Worm (Caenorhabditis elegans) whole organism, L2 larva: ENCODE measurements around the gene zig-11.

Experiments used
- C34F6.9 ChIP-seq: fragments of 150-350 bp; optimal IDR thresholded peaks from 2 replicates; lab custom pipeline; 2014; ENCODE audit warnings: missing biosample characterization, missing genetic modification characterization
- F13H6.1 ChIP-seq: sonication (generic microtip); optimal IDR thresholded peaks from 2 replicates; lab custom pipeline; 2016; ENCODE audit warnings: missing genetic modification characterization, missing compliant biosample characterization
- R02D3.7 ChIP-seq: fragments of 150-350 bp; optimal IDR thresholded peaks from 2 replicates; lab custom pipeline; 2014; ENCODE audit warnings: missing biosample characterization, missing genetic modification characterization
- Y55F3AM.14 ChIP-seq: fragments of 200-800 bp; sonication (Bioruptor generic); optimal IDR thresholded peaks from 2 replicates; lab custom pipeline; 2018; ENCODE audit warnings: mild to moderate bottlenecking, missing genetic modification characterization, missing compliant biosample characterization
- ZK546.5 ChIP-seq: sonication (generic microtip); optimal IDR thresholded peaks from 2 replicates; lab custom pipeline; 2017; ENCODE audit warnings: missing biosample characterization, missing genetic modification characterization
- alr-1 ChIP-seq: fragments of 150-350 bp; optimal IDR thresholded peaks from 2 replicates; lab custom pipeline; 2014; ENCODE audit warnings: missing biosample characterization, missing genetic modification characterization
- aly-2 ChIP-seq: fragments of 150-350 bp; optimal IDR thresholded peaks from 2 replicates; lab custom pipeline; 2014; ENCODE audit warnings: missing biosample characterization, missing genetic modification characterization
- ama-1 ChIP-seq: fragments of 150-350 bp; optimal IDR thresholded peaks from 2 replicates; lab custom pipeline; 2018; ENCODE audit warnings: inconsistent platforms
- blmp-1 ChIP-seq: sonication (generic microtip); optimal IDR thresholded peaks from 2 replicates; lab custom pipeline; 2017; ENCODE audit warnings: missing genetic modification characterization, mild to moderate bottlenecking, missing compliant biosample characterization, antibody characterized with exemption, moderate library complexity; ENCODE audit not compliant: insufficient read depth
- ceh-16 ChIP-seq: fragments of 150-350 bp; optimal IDR thresholded peaks from 2 replicates; lab custom pipeline; 2014; ENCODE audit warnings: missing biosample characterization, missing genetic modification characterization
- ceh-82 ChIP-seq: fragments of 150-350 bp; optimal IDR thresholded peaks from 2 replicates; lab custom pipeline; 2014; ENCODE audit warnings: missing biosample characterization, missing genetic modification characterization
- crh-2 ChIP-seq: sonication (generic microtip); optimal IDR thresholded peaks from 2 replicates; lab custom pipeline; 2017; ENCODE audit warnings: missing biosample characterization, missing genetic modification characterization
- dmd-4 ChIP-seq: sonication (generic microtip); optimal IDR thresholded peaks from 2 replicates; lab custom pipeline; 2017; ENCODE audit warnings: missing biosample characterization, missing genetic modification characterization
- egl-27 ChIP-seq: sonication (generic microtip); optimal IDR thresholded peaks from 3 replicates; lab custom pipeline; 2017; ENCODE audit warnings: missing biosample characterization, missing genetic modification reagents, missing genetic modification characterization
- elt-1 ChIP-seq: fragments of 150-350 bp; optimal IDR thresholded peaks from 2 replicates; lab custom pipeline; 2014; ENCODE audit warnings: missing biosample characterization, missing genetic modification characterization
- fos-1 ChIP-seq: fragments of 150-350 bp; optimal IDR thresholded peaks from 2 replicates; lab custom pipeline; 2014; ENCODE audit warnings: missing biosample characterization, missing genetic modification characterization
- gmeb-1 ChIP-seq: fragments of 150-350 bp; optimal IDR thresholded peaks from 2 replicates; lab custom pipeline; 2014; ENCODE audit warnings: missing biosample characterization, missing genetic modification characterization
- lin-11 ChIP-seq: fragments of 150-350 bp; sonication (generic microtip); optimal IDR thresholded peaks from 2 replicates; lab custom pipeline; 2014; ENCODE audit warnings: missing biosample characterization, missing genetic modification characterization, inconsistent platforms, mixed read lengths
- lin-13 ChIP-seq: fragments of 150-350 bp; optimal IDR thresholded peaks from 2 replicates; lab custom pipeline; 2014; ENCODE audit warnings: missing biosample characterization, missing genetic modification reagents, missing genetic modification characterization
- mab-5 ChIP-seq: fragments of 150-350 bp; optimal IDR thresholded peaks from 2 replicates; lab custom pipeline; 2014; ENCODE audit warnings: missing biosample characterization, missing genetic modification characterization
- mbf-1 ChIP-seq: sonication (generic microtip); optimal IDR thresholded peaks from 2 replicates; lab custom pipeline; 2017; ENCODE audit warnings: missing biosample characterization, missing genetic modification characterization
- mdl-1 ChIP-seq, 2 experiments: fragments of 150-350 bp in 1 of 2; sonication (generic microtip) in 1 of 2; optimal IDR thresholded peaks; 2 replicates each; lab custom pipeline; 2017; ENCODE audit warnings: missing biosample characterization in 2 of 2, missing genetic modification characterization in 2 of 2
- nhr-10 ChIP-seq: sonication (generic microtip); optimal IDR thresholded peaks from 2 replicates; lab custom pipeline; 2017; ENCODE audit warnings: missing biosample characterization, missing genetic modification characterization
- nhr-11 ChIP-seq: fragments of 150-350 bp; optimal IDR thresholded peaks from 2 replicates; lab custom pipeline; 2014; ENCODE audit warnings: missing biosample characterization, missing genetic modification characterization
- nhr-12 ChIP-seq: fragments of 150-350 bp; optimal IDR thresholded peaks from 2 replicates; lab custom pipeline; 2014; ENCODE audit warnings: missing biosample characterization, missing genetic modification characterization
- nhr-129 ChIP-seq: fragments of 150-350 bp; optimal IDR thresholded peaks from 2 replicates; lab custom pipeline; 2014; ENCODE audit warnings: missing biosample characterization, missing genetic modification characterization
- nhr-21 ChIP-seq: fragments of 150-350 bp; optimal IDR thresholded peaks from 2 replicates; lab custom pipeline; 2014; ENCODE audit warnings: missing biosample characterization, missing genetic modification characterization
- nhr-23 ChIP-seq: fragments of 150-350 bp; optimal IDR thresholded peaks from 2 replicates; lab custom pipeline; 2014; ENCODE audit warnings: missing biosample characterization, missing genetic modification reagents, missing genetic modification characterization
- nhr-237 ChIP-seq: fragments of 150-350 bp; optimal IDR thresholded peaks from 2 replicates; lab custom pipeline; 2014; ENCODE audit warnings: missing biosample characterization, missing genetic modification characterization
- nhr-25 ChIP-seq: fragments of 150-350 bp; sonication (generic microtip); optimal IDR thresholded peaks from 3 replicates; lab custom pipeline; 2014; ENCODE audit warnings: missing biosample characterization, missing genetic modification characterization
- nhr-6 ChIP-seq: fragments of 150-350 bp; optimal IDR thresholded peaks from 2 replicates; lab custom pipeline; 2014; ENCODE audit warnings: missing biosample characterization, missing genetic modification characterization
- nhr-77 ChIP-seq: fragments of 150-350 bp; optimal IDR thresholded peaks from 2 replicates; lab custom pipeline; 2014; ENCODE audit warnings: missing biosample characterization, missing genetic modification characterization
- peb-1 ChIP-seq: fragments of 150-350 bp; optimal IDR thresholded peaks from 2 replicates; lab custom pipeline; 2014; ENCODE audit warnings: missing biosample characterization, missing genetic modification characterization
- sem-4 ChIP-seq: fragments of 150-350 bp; optimal IDR thresholded peaks from 2 replicates; lab custom pipeline; 2014; ENCODE audit warnings: missing biosample characterization, missing genetic modification reagents, missing genetic modification characterization
- skn-1 ChIP-seq: sonication (generic microtip); optimal IDR thresholded peaks from 2 replicates; lab custom pipeline; 2017; ENCODE audit warnings: missing biosample characterization, missing genetic modification characterization
- sma-3 ChIP-seq: sonication (generic microtip); optimal IDR thresholded peaks from 2 replicates; lab custom pipeline; 2016; ENCODE audit warnings: missing genetic modification reagents, missing genetic modification characterization, missing compliant biosample characterization
- sma-9 ChIP-seq, 2 experiments: fragments of 150-350 bp in 1 of 2; sonication (generic microtip) in 1 of 2; optimal IDR thresholded peaks; 2 replicates each; lab custom pipeline; 2014 to 2016; ENCODE audit warnings: missing genetic modification characterization in 2 of 2, mild to moderate bottlenecking in 1 of 2, missing biosample characterization in 1 of 2, missing compliant biosample characterization in 1 of 2, missing genetic modification reagents in 1 of 2, moderate library complexity in 1 of 2
- unc-39 ChIP-seq: fragments of 150-350 bp; optimal IDR thresholded peaks from 2 replicates; lab custom pipeline; 2014; ENCODE audit warnings: missing biosample characterization, missing genetic modification characterization
- unc-55 ChIP-seq: fragments of 150-350 bp; sonication (generic microtip); optimal IDR thresholded peaks from 3 replicates; lab custom pipeline; 2014; ENCODE audit warnings: missing biosample characterization, missing genetic modification reagents, missing genetic modification characterization
- unc-62 ChIP-seq: fragments of 150-350 bp; optimal IDR thresholded peaks from 2 replicates; lab custom pipeline; 2014; ENCODE audit warnings: missing biosample characterization, missing genetic modification reagents, missing genetic modification characterization
- ztf-11 ChIP-seq: sonication (generic microtip); optimal IDR thresholded peaks from 2 replicates; lab custom pipeline; 2017; ENCODE audit warnings: missing biosample characterization, missing genetic modification characterization
- ztf-4 ChIP-seq: fragments of 150-350 bp; optimal IDR thresholded peaks from 2 replicates; lab custom pipeline; 2014; ENCODE audit warnings: missing biosample characterization, missing genetic modification characterization

The zig-11 gene

ce11 chrV:1871768-1872296 lies 20.9 kb downstream of the zig-11 start, which contains the start of the genes T10B5.4 and cct-7 (continued):
- TF ChIP-seq elt-1 (tag; lab: Kevin White, UChicago) (no peak), sem-4 (tag; lab: Kevin White, UChicago) (peak; percentile 71), mab-5 (tag; lab: Kevin White, UChicago) (peak; percentile 66), nhr-6 (tag; lab: Kevin White, UChicago) (peak; percentile 51), sma-3 (GFP tag; lab: Kevin White, UChicago) (peak; percentile 65), ceh-16 (no peak), nhr-12 (tag; lab: Kevin White, UChicago) (no peak), crh-2 (tag; lab: Kevin White, UChicago) (peak; percentile 93), blmp-1 (tag; lab: Kevin White, UChicago) (no peak), Y55F3AM.14 (GFP tag; lab: Kevin White, UChicago) (peak; percentile 72), unc-62 (no peak), ama-1 (lab: Kevin White, UChicago) (no peak), egl-27 (tag; lab: Kevin White, UChicago) (peak; percentile 75), dmd-4 (no peak), gmeb-1 (tag; lab: Kevin White, UChicago) (peak; percentile 67), aly-2 (tag; lab: Kevin White, UChicago) (no peak), mbf-1 (tag; lab: Kevin White, UChicago) (no peak), ztf-11 (no peak), lin-13 (GFP tag; lab: Kevin White, UChicago) (peak; percentile 94)

ce11 chrV:1870515-1870940 lies 22.2 kb downstream of the zig-11 start:
- no peak for TF ChIP-seq nhr-23 (tag; lab: Kevin White, UChicago)
- TF ChIP-seq nhr-12 (tag; lab: Kevin White, UChicago), result no peak
- TF ChIP-seq ceh-82 (tag; lab: Kevin White, UChicago), result no peak
- TF ChIP-seq egl-27 (tag; lab: Kevin White, UChicago), result no peak
- no peak for TF ChIP-seq elt-1 (tag; lab: Kevin White, UChicago)
- no peak for TF ChIP-seq Y55F3AM.14 (GFP tag; lab: Kevin White, UChicago)
- no peak for TF ChIP-seq peb-1 (tag; lab: Kevin White, UChicago)
- TF ChIP-seq sma-9 (GFP tag; optimal IDR thresholded peaks at IDR 0.05; lab: Kevin White, UChicago), result no peak
- no peak for TF ChIP-seq sma-9 (tag; optimal IDR thresholded peaks at IDR 0.05; lab: Kevin White, UChicago)
- no peak for TF ChIP-seq ama-1 (lab: Kevin White, UChicago)
- TF ChIP-seq R02D3.7 (tag; lab: Kevin White, UChicago), result no peak
- TF ChIP-seq nhr-237 (tag; lab: Kevin White, UChicago), result no peak
- no peak for TF ChIP-seq unc-62
- no peak for TF ChIP-seq nhr-77 (tag; lab: Kevin White, UChicago)
- TF ChIP-seq sma-3 (GFP tag; lab: Kevin White, UChicago), result no peak
- TF ChIP-seq C34F6.9 (tag; lab: Kevin White, UChicago), result no peak

DNA sequence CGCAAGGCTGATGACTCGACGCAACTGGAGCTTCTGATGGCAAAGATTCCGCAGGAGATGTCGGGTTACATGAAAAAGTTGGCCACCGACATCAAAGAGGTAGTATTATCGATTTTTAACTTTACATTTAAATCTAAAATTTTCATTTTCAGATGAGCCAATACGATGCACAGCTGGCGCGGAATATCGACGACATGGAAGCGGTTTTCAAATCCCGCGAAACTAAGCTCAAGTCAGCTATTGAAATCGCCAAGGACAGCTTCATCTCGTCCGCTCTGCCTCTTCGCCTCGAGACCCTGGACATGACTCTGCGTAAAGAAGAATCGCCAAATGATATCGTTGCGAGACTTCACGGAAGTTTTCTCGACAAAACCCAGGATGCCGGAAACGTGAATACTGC lies 23.1 kb downstream of the zig-11 start, which contains the start of gene T10B5.3:
Gene T10B5.3 (minus strand): TSS at position 101 of the 400 bp plus-strand sequence.
- TF ChIP-seq dmd-4 (no peak), nhr-129 (tag; lab: Kevin White, UChicago) (no peak), fos-1 (no peak), unc-55 (GFP tag; lab: Kevin White, UChicago) (no peak), skn-1 (tag; lab: Kevin White, UChicago) (no peak), alr-1 (tag; lab: Kevin White, UChicago) (no peak), ceh-82 (tag; lab: Kevin White, UChicago) (no peak), egl-27 (tag; lab: Kevin White, UChicago) (no peak), blmp-1 (tag; lab: Kevin White, UChicago) (no peak), F13H6.1 (tag; lab: Kevin White, UChicago) (no peak)

ce11 chrV:1868596-1869263 lies 24.0 kb downstream of the zig-11 start, which contains the start of gene knl-3:
knl-3 (plus strand) TSS chrV:1869213.
- TF ChIP-seq R02D3.7 (tag; lab: Kevin White, UChicago), result peak; percentile 31
- peak; percentile 63 for TF ChIP-seq fos-1
- no peak for TF ChIP-seq nhr-237 (tag; lab: Kevin White, UChicago)
- peak; percentile 76 for TF ChIP-seq ceh-16
- TF ChIP-seq gmeb-1 (tag; lab: Kevin White, UChicago), result peak; percentile 97
- peak; percentile 47 for TF ChIP-seq blmp-1 (tag; lab: Kevin White, UChicago)
- peak; percentile 19 for TF ChIP-seq nhr-6 (tag; lab: Kevin White, UChicago)
- TF ChIP-seq nhr-10 (tag; lab: Kevin White, UChicago), result peak; percentile 70
- TF ChIP-seq unc-39 (tag; lab: Kevin White, UChicago), result no peak
- TF ChIP-seq skn-1 (tag; lab: Kevin White, UChicago), result no peak
- peak; percentile 75 for TF ChIP-seq mab-5 (tag; lab: Kevin White, UChicago)
- TF ChIP-seq nhr-21 (tag; lab: Kevin White, UChicago), result peak; percentile 85
- no peak for TF ChIP-seq nhr-12 (tag; lab: Kevin White, UChicago)
- TF ChIP-seq mdl-1 (tag; optimal IDR thresholded peaks at IDR 0.05; lab: Kevin White, UChicago), result peak in 1 of 2 experiments; percentile 41
- TF ChIP-seq dmd-4, result no peak
- TF ChIP-seq ceh-82 (tag; lab: Kevin White, UChicago), result no peak
- no peak for TF ChIP-seq nhr-23 (tag; lab: Kevin White, UChicago)
- TF ChIP-seq peb-1 (tag; lab: Kevin White, UChicago), result no peak
- peak; percentile 89 for TF ChIP-seq nhr-25 (tag; lab: Kevin White, UChicago)
- TF ChIP-seq ztf-4 (tag; lab: Kevin White, UChicago), result no peak
- TF ChIP-seq aly-2 (tag; lab: Kevin White, UChicago), result no peak
- peak; percentile 2 for TF ChIP-seq ZK546.5 (tag; lab: Kevin White, UChicago)
- peak; percentile 93 for TF ChIP-seq crh-2 (tag; lab: Kevin White, UChicago)
- TF ChIP-seq sma-3 (GFP tag; lab: Kevin White, UChicago), result peak; percentile 83
- peak; percentile 86 for TF ChIP-seq lin-11
- TF ChIP-seq nhr-11, result no peak
